Worm (Caenorhabditis elegans) whole organism, late embryonic: ENCODE results near the gene srd-29.

Experiments used
- C08G9.2 ChIP-seq: sonication (generic microtip); optimal IDR thresholded peaks from 2 replicates; lab custom pipeline; 2016; ENCODE audit warnings: mild to moderate bottlenecking, missing genetic modification characterization, moderate library complexity, missing compliant biosample characterization
- C38D4.7 ChIP-seq: fragments of 200-800 bp; sonication (Bioruptor generic); optimal IDR thresholded peaks from 2 replicates; lab custom pipeline; 2018; ENCODE audit warnings: mild to moderate bottlenecking, missing genetic modification characterization, moderate library complexity, missing compliant biosample characterization
- K09A11.1 ChIP-seq: sonication (generic microtip); optimal IDR thresholded peaks from 2 replicates; lab custom pipeline; 2017; ENCODE audit warnings: antibody characterized with exemption, mild to moderate bottlenecking, missing genetic modification characterization, missing compliant biosample characterization; ENCODE audit not compliant: insufficient read depth
- T23F11.4 ChIP-seq: fragments of 200-800 bp; sonication (Bioruptor generic); optimal IDR thresholded peaks from 2 replicates; lab custom pipeline; 2018; ENCODE audit warnings: mild to moderate bottlenecking, missing genetic modification characterization, missing compliant biosample characterization
- Y22D7AL.16 ChIP-seq: sonication (generic microtip); optimal IDR thresholded peaks from 2 replicates; lab custom pipeline; 2016; ENCODE audit warnings: missing genetic modification characterization, missing compliant biosample characterization
- ahr-1 ChIP-seq: sonication (generic microtip); optimal IDR thresholded peaks from 2 replicates; lab custom pipeline; 2016; ENCODE audit warnings: missing genetic modification characterization, missing compliant biosample characterization
- ama-1 ChIP-seq: fragments of 150-350 bp; optimal IDR thresholded peaks from 2 replicates; lab custom pipeline; 2014
- ceh-14 ChIP-seq: sonication (generic microtip); optimal IDR thresholded peaks from 2 replicates; lab custom pipeline; 2016; ENCODE audit warnings: missing genotype, missing genetic modification characterization, missing compliant biosample characterization
- ceh-22 ChIP-seq: sonication (generic microtip); optimal IDR thresholded peaks from 2 replicates; lab custom pipeline; 2017; ENCODE audit warnings: missing biosample characterization, missing genetic modification characterization
- ceh-30 ChIP-seq: fragments of 150-350 bp; optimal IDR thresholded peaks from 2 replicates; lab custom pipeline; 2014; ENCODE audit warnings: missing biosample characterization, missing genetic modification characterization
- ceh-31 ChIP-seq: sonication (generic microtip); optimal IDR thresholded peaks from 2 replicates; lab custom pipeline; 2016; ENCODE audit warnings: missing genetic modification characterization, missing compliant biosample characterization
- ceh-34 ChIP-seq: sonication (generic microtip); optimal IDR thresholded peaks from 2 replicates; lab custom pipeline; 2016; ENCODE audit warnings: mild to moderate bottlenecking, missing genetic modification characterization, missing compliant biosample characterization
- ceh-45 ChIP-seq: fragments of 200-800 bp; sonication (Bioruptor generic); IDR thresholded peaks from 2 replicates; pipeline ENCODE4 v1.3.6; 2022; ENCODE audit warnings: missing genetic modification reagents, missing genetic modification characterization, missing compliant biosample characterization
- ceh-48 ChIP-seq: sonication (generic microtip); optimal IDR thresholded peaks from 2 replicates; lab custom pipeline; 2016; ENCODE audit warnings: missing genetic modification characterization, inconsistent platforms, missing compliant biosample characterization
- ceh-9 ChIP-seq: sonication (generic microtip); optimal IDR thresholded peaks from 2 replicates; lab custom pipeline; 2016; ENCODE audit warnings: mild to moderate bottlenecking, missing genetic modification characterization, inconsistent platforms, missing compliant biosample characterization
- che-1 ChIP-seq: sonication (generic microtip); optimal IDR thresholded peaks from 2 replicates; lab custom pipeline; 2016; ENCODE audit warnings: mild to moderate bottlenecking, missing genetic modification characterization, missing compliant biosample characterization
- dmd-4 ChIP-seq: sonication (generic microtip); optimal IDR thresholded peaks from 2 replicates; lab custom pipeline; 2016; ENCODE audit warnings: borderline replicate concordance, missing genetic modification characterization, missing compliant biosample characterization
- elt-2 ChIP-seq: sonication (generic microtip); optimal IDR thresholded peaks from 2 replicates; lab custom pipeline; 2016; ENCODE audit warnings: missing genetic modification reagents, missing genetic modification characterization, missing compliant biosample characterization
- elt-4 ChIP-seq: sonication (generic microtip); optimal IDR thresholded peaks from 2 replicates; lab custom pipeline; 2016; ENCODE audit warnings: missing genetic modification characterization, missing compliant biosample characterization
- fkh-10 ChIP-seq: fragments of 150-350 bp; optimal IDR thresholded peaks from 2 replicates; lab custom pipeline; 2014; ENCODE audit warnings: missing biosample characterization, missing genetic modification reagents, missing genetic modification characterization
- gmeb-2 ChIP-seq: sonication (generic microtip); optimal IDR thresholded peaks from 2 replicates; lab custom pipeline; 2016; ENCODE audit warnings: missing genetic modification characterization, inconsistent platforms, missing compliant biosample characterization
- hlh-15 ChIP-seq: sonication (generic microtip); optimal IDR thresholded peaks from 2 replicates; lab custom pipeline; 2016; ENCODE audit warnings: missing genetic modification characterization, missing compliant biosample characterization
- hlh-30 ChIP-seq: sonication (generic microtip); optimal IDR thresholded peaks from 2 replicates; lab custom pipeline; 2017; ENCODE audit warnings: antibody characterized with exemption, missing genetic modification characterization, missing compliant biosample characterization; ENCODE audit not compliant: insufficient read depth
- hlh-6 ChIP-seq: sonication (generic microtip); optimal IDR thresholded peaks from 2 replicates; lab custom pipeline; 2016; ENCODE audit warnings: missing genotype, missing genetic modification characterization, missing compliant biosample characterization
- hlh-8 ChIP-seq: sonication (generic microtip); optimal IDR thresholded peaks from 2 replicates; lab custom pipeline; 2016; ENCODE audit warnings: missing genotype, missing genetic modification characterization, missing compliant biosample characterization
- lim-6 ChIP-seq: sonication (generic microtip); optimal IDR thresholded peaks from 2 replicates; lab custom pipeline; 2016; ENCODE audit warnings: missing genetic modification characterization, missing compliant biosample characterization
- lin-11 ChIP-seq: fragments of 200-800 bp; sonication (Bioruptor generic); optimal IDR thresholded peaks from 2 replicates; lab custom pipeline; 2018; ENCODE audit warnings: mild to moderate bottlenecking, missing genetic modification characterization, missing compliant biosample characterization
- pax-1 ChIP-seq: fragments of 150-350 bp; optimal IDR thresholded peaks from 2 replicates; lab custom pipeline; 2014; ENCODE audit warnings: missing biosample characterization, missing genetic modification characterization
- pha-2 ChIP-seq: sonication (generic microtip); optimal IDR thresholded peaks from 2 replicates; lab custom pipeline; 2017; ENCODE audit warnings: mild to moderate bottlenecking, missing genetic modification characterization, missing compliant biosample characterization
- pha-4 ChIP-seq: fragments of 150-350 bp; optimal IDR thresholded peaks from 2 replicates; lab custom pipeline; 2018; ENCODE audit warnings: missing biosample characterization, missing genetic modification reagents, missing genetic modification characterization
- pros-1 ChIP-seq: fragments of 150-350 bp; optimal IDR thresholded peaks from 2 replicates; lab custom pipeline; 2014; ENCODE audit warnings: missing biosample characterization, missing genetic modification reagents, missing genetic modification characterization
- ref-2 ChIP-seq: sonication (generic microtip); optimal IDR thresholded peaks from 2 replicates; lab custom pipeline; 2016; ENCODE audit warnings: missing genetic modification characterization, missing compliant biosample characterization
- sdc-2 ChIP-seq: sonication (generic microtip); optimal IDR thresholded peaks from 2 replicates; lab custom pipeline; 2016; ENCODE audit warnings: missing genotype, missing genetic modification characterization, missing compliant biosample characterization
- unc-3 ChIP-seq, 2 experiments: fragments of 200-800 bp in 1 of 2; sonication (Bioruptor generic) in 1 of 2; sonication (generic microtip) in 1 of 2; conservative IDR thresholded peaks in 1 of 2; optimal IDR thresholded peaks in 1 of 2; 2 replicates each; pipeline versions ENCODE4 v1.3.6 to Lab custom; 2016 to 2022; ENCODE audit warnings: missing compliant biosample characterization in 2 of 2, missing genetic modification characterization in 2 of 2, missing genetic modification reagents in 1 of 2
- unc-42 ChIP-seq: sonication (generic microtip); optimal IDR thresholded peaks from 2 replicates; lab custom pipeline; 2016; ENCODE audit warnings: missing genotype, missing genetic modification characterization, missing compliant biosample characterization
- unc-55 ChIP-seq: sonication (generic microtip); optimal IDR thresholded peaks from 2 replicates; lab custom pipeline; 2017; ENCODE audit warnings: missing biosample characterization, missing genetic modification reagents, missing genetic modification characterization
- unc-86 ChIP-seq: sonication (generic microtip); optimal IDR thresholded peaks from 2 replicates; lab custom pipeline; 2016; ENCODE audit warnings: missing genetic modification characterization, missing compliant biosample characterization
- zip-5 ChIP-seq: sonication (generic microtip); optimal IDR thresholded peaks from 2 replicates; lab custom pipeline; 2016; ENCODE audit warnings: missing genetic modification characterization, missing compliant biosample characterization

srd-29 gene

DNA sequence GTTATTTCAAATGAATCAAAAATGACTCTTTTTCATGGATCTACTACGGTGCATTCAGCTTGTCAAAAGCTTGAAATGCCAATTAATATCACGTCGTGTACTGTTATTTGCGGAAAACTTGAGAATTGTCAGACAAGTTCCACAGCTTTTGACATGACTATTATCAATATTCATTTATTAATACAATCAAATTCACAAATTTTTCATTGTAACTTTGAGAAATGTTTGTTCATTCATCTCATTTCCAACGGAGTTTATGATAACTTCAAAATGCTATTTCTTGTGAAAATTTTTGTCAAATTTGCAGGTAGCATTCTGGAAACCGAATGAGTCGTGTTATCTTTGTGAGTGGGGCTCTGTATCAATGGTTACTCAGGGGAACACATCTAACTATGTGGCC is 17.5 kb upstream of the srd-29 start, which contains the start of gene C50E3.15:
TSS of gene C50E3.15 (plus strand) at position 301 of the 400 bp plus-strand sequence.
- TF ChIP-seq ceh-48 (tag; lab: Kevin White, UChicago) (no peak), Y22D7AL.16 (no peak), gmeb-2 (tag; lab: Kevin White, UChicago) (no peak), che-1 (no peak), pros-1 (tag; lab: Kevin White, UChicago) (no peak), hlh-30 (tag; lab: Kevin White, UChicago) (no peak), K09A11.1 (tag; lab: Kevin White, UChicago) (no peak), fkh-10 (no peak), elt-2 (no peak), lim-6 (tag; lab: Kevin White, UChicago) (no peak), ceh-14 (no peak), unc-86 (tag; lab: Kevin White, UChicago) (no peak), sdc-2 (tag; lab: Kevin White, UChicago) (no peak), lin-11 (tag; lab: Kevin White, UChicago) (no peak), ref-2 (tag; lab: Kevin White, UChicago) (no peak), unc-3 (GFP tag; conservative IDR thresholded peaks at IDR 0.05; lab: Robert Waterston, UW) (no peak), unc-3 (tag; optimal IDR thresholded peaks at IDR 0.05; lab: Kevin White, UChicago) (no peak), ceh-22 (tag; lab: Kevin White, UChicago) (no peak)

- TF ChIP-seq zip-5 (tag; lab: Kevin White, UChicago) (no peak), ceh-45 (GFP tag; lab: Robert Waterston, UW) (no peak), che-1 (no peak), ceh-22 (tag; lab: Kevin White, UChicago) (no peak), ceh-14 (no peak), C38D4.7 (no peak), ama-1 (lab: Kevin White, UChicago) (no peak), ceh-9 (no peak), unc-42 (no peak), ceh-30 (tag; lab: Kevin White, UChicago) (no peak), lim-6 (tag; lab: Kevin White, UChicago) (no peak), ref-2 (tag; lab: Kevin White, UChicago) (no peak), pha-4 (tag; lab: Kevin White, UChicago) (no peak), elt-2 (no peak), ceh-31 (no peak), hlh-8 (tag; lab: Kevin White, UChicago) (no peak), unc-86 (tag; lab: Kevin White, UChicago) (no peak), hlh-6 (no peak), K09A11.1 (tag; lab: Kevin White, UChicago) (no peak), elt-4 (tag; lab: Kevin White, UChicago) (no peak)
Observed at ce11 chrV:7622011-7622465, 13.5 kb upstream of the srd-29 start, which contains the start of gene C50E3.12. TSS of gene C50E3.12 (minus strand) at chrV:7622061.

- TF ChIP-seq unc-55 (GFP tag; lab: Kevin White, UChicago) (no peak), pros-1 (tag; lab: Kevin White, UChicago) (no peak), pax-1 (tag; lab: Kevin White, UChicago) (no peak), C08G9.2 (no peak), ceh-9 (no peak), hlh-15 (tag; lab: Kevin White, UChicago) (no peak), ahr-1 (tag; lab: Kevin White, UChicago) (no peak), ceh-48 (tag; lab: Kevin White, UChicago) (no peak), elt-2 (no peak), lin-11 (tag; lab: Kevin White, UChicago) (no peak), dmd-4 (tag; lab: Kevin White, UChicago) (no peak), ceh-34 (tag; lab: Kevin White, UChicago) (no peak), pha-2 (no peak), T23F11.4 (no peak), ref-2 (tag; lab: Kevin White, UChicago) (no peak), elt-4 (tag; lab: Kevin White, UChicago) (no peak), fkh-10 (no peak), Y22D7AL.16 (no peak), K09A11.1 (tag; lab: Kevin White, UChicago) (no peak)
Observed at ce11 chrV:7624152-7624551, 11.4 kb upstream of the srd-29 start, which contains the start of gene C50E3.13. TSS of gene C50E3.13 (minus strand) at chrV:7624252.
